Worm (Caenorhabditis elegans) whole organism, L4 larva: ENCODE measurements around the gene srh-173.

Source experiments
- D1046.2 ChIP-seq: fragments of 200-800 bp; sonication (Bioruptor generic); IDR thresholded peaks from 2 replicates; pipeline ENCODE4 v1.3.6; 2022; ENCODE audit warnings: missing genetic modification characterization, missing compliant biosample characterization
- F10B5.3 ChIP-seq: sonication (generic microtip); optimal IDR thresholded peaks from 2 replicates; lab custom pipeline; 2016; ENCODE audit warnings: mild to moderate bottlenecking, missing genetic modification characterization, missing compliant biosample characterization
- F44E2.7 ChIP-seq: fragments of 200-800 bp; sonication (Bioruptor generic); IDR thresholded peaks from 2 replicates; pipeline ENCODE4 v2.1.2; 2022; ENCODE audit warnings: missing genetic modification characterization, missing compliant biosample characterization
- R02D3.7 ChIP-seq: fragments of 150-350 bp; sonication (generic microtip); optimal IDR thresholded peaks from 3 replicates; lab custom pipeline; 2014; ENCODE audit warnings: missing biosample characterization, missing genetic modification characterization
- Y5F2A.4 ChIP-seq: fragments of 200-800 bp; sonication (Bioruptor generic); optimal IDR thresholded peaks from 2 replicates; lab custom pipeline; 2018; ENCODE audit warnings: mild to moderate bottlenecking, missing genetic modification characterization, missing compliant biosample characterization
- Y75B8A.6 ChIP-seq: fragments of 200-800 bp; sonication (Bioruptor generic); IDR thresholded peaks from 2 replicates; pipeline ENCODE4 v1.3.6; 2022; ENCODE audit warnings: missing genetic modification reagents, missing genetic modification characterization, missing compliant biosample characterization
- attf-4 ChIP-seq: sonication (generic microtip); optimal IDR thresholded peaks from 3 replicates; lab custom pipeline; 2017; ENCODE audit warnings: missing biosample characterization, missing genetic modification characterization
- ceh-20 ChIP-seq: fragments of 200-800 bp; sonication (Bioruptor generic); IDR thresholded peaks from 2 replicates; pipeline ENCODE4 v1.3.6; 2022; ENCODE audit warnings: missing genetic modification reagents, missing genetic modification characterization, missing compliant biosample characterization
- ceh-28 ChIP-seq: fragments of 150-350 bp; optimal IDR thresholded peaks from 2 replicates; lab custom pipeline; 2014; ENCODE audit warnings: missing biosample characterization, missing genetic modification reagents, missing genetic modification characterization
- ceh-44 ChIP-seq: fragments of 200-800 bp; sonication (Bioruptor generic); IDR thresholded peaks from 2 replicates; pipeline ENCODE4 v1.3.6; 2022; ENCODE audit warnings: missing genetic modification reagents, missing genetic modification characterization, missing compliant biosample characterization
- ceh-82 ChIP-seq: sonication (generic microtip); optimal IDR thresholded peaks from 2 replicates; lab custom pipeline; 2017; ENCODE audit warnings: missing biosample characterization, missing genetic modification characterization
- ctbp-1 ChIP-seq: fragments of 200-800 bp; sonication (Bioruptor generic); IDR thresholded peaks from 2 replicates; pipeline ENCODE4 v1.3.6; 2022; ENCODE audit warnings: missing genetic modification reagents, missing genetic modification characterization, missing compliant biosample characterization
- daf-12 ChIP-seq: fragments of 150-350 bp; optimal IDR thresholded peaks from 2 replicates; lab custom pipeline; 2014; ENCODE audit warnings: missing biosample characterization, missing genetic modification reagents, missing genetic modification characterization
- daf-16 ChIP-seq, 3 experiments: sonication (generic microtip); optimal IDR thresholded peaks; 2 replicates each; lab custom pipeline; 2016 to 2017; ENCODE audit warnings: missing genetic modification characterization in 3 of 3, missing genetic modification reagents in 3 of 3, mild to moderate bottlenecking in 2 of 3, missing compliant biosample characterization in 2 of 3, missing biosample characterization in 1 of 3, moderate library complexity in 1 of 3
- dmd-6 ChIP-seq: fragments of 200-800 bp; sonication (Bioruptor generic); IDR thresholded peaks from 2 replicates; pipeline ENCODE4 v1.3.6; 2022; ENCODE audit warnings: missing genetic modification reagents, missing genetic modification characterization, missing compliant biosample characterization
- dpl-1 ChIP-seq: fragments of 150-350 bp; optimal IDR thresholded peaks from 2 replicates; lab custom pipeline; 2014; ENCODE audit warnings: missing biosample characterization, missing genetic modification reagents, missing genetic modification characterization
- duxl-1 ChIP-seq: sonication (generic microtip); optimal IDR thresholded peaks from 2 replicates; lab custom pipeline; 2016; ENCODE audit warnings: mild to moderate bottlenecking, missing genetic modification characterization, moderate library complexity, missing compliant biosample characterization; ENCODE audit not compliant: poor library complexity
- egl-43 ChIP-seq: fragments of 200-800 bp; sonication (Bioruptor generic); IDR thresholded peaks from 2 replicates; pipeline ENCODE4 v1.3.6; 2022; ENCODE audit warnings: missing genetic modification reagents, missing genetic modification characterization, missing compliant biosample characterization
- fkh-10 ChIP-seq: fragments of 150-350 bp; optimal IDR thresholded peaks from 2 replicates; lab custom pipeline; 2014; ENCODE audit warnings: missing biosample characterization, missing genetic modification reagents, missing genetic modification characterization
- hmg-1.1 ChIP-seq: fragments of 200-800 bp; sonication (Bioruptor generic); IDR thresholded peaks from 2 replicates; pipeline ENCODE4 v1.3.6; 2022; ENCODE audit warnings: missing genetic modification reagents, missing genetic modification characterization, missing compliant biosample characterization
- jun-1 ChIP-seq: fragments of 150-350 bp; optimal IDR thresholded peaks from 2 replicates; lab custom pipeline; 2014; ENCODE audit warnings: missing biosample characterization, missing genetic modification reagents, missing genetic modification characterization
- lim-7 ChIP-seq: fragments of 200-800 bp; sonication (Bioruptor generic); IDR thresholded peaks from 2 replicates; pipeline ENCODE4 v1.3.6; 2022; ENCODE audit warnings: missing genetic modification characterization, missing compliant biosample characterization
- lin-13 ChIP-seq: fragments of 150-350 bp; optimal IDR thresholded peaks from 2 replicates; lab custom pipeline; 2014; ENCODE audit warnings: missing biosample characterization, missing genetic modification reagents, missing genetic modification characterization
- lin-29 ChIP-seq: fragments of 200-800 bp; sonication (Bioruptor generic); IDR thresholded peaks from 2 replicates; pipeline ENCODE4 v1.3.6; 2022; ENCODE audit warnings: missing genetic modification reagents, missing genetic modification characterization, missing compliant biosample characterization
- lin-39 ChIP-seq: fragments of 150-350 bp; optimal IDR thresholded peaks from 2 replicates; lab custom pipeline; 2014; ENCODE audit warnings: missing biosample characterization, missing genetic modification reagents, missing genetic modification characterization
- madf-5 ChIP-seq, 2 experiments: fragments of 200-800 bp; sonication (Bioruptor generic); IDR thresholded peaks; 2 replicates each; pipeline ENCODE4 v1.3.6; 2022; ENCODE audit warnings: missing compliant biosample characterization in 2 of 2, missing genetic modification characterization in 2 of 2
- mdl-1 ChIP-seq, 2 experiments: fragments of 150-350 bp in 1 of 2; sonication (generic microtip) in 1 of 2; optimal IDR thresholded peaks; 2 replicates each; lab custom pipeline; 2014 to 2017; ENCODE audit warnings: missing biosample characterization in 2 of 2, missing genetic modification characterization in 2 of 2
- mdt-29 ChIP-seq: fragments of 200-800 bp; sonication (Bioruptor generic); IDR thresholded peaks from 2 replicates; pipeline ENCODE4 v1.3.6; 2022; ENCODE audit warnings: missing genetic modification reagents, missing genetic modification characterization, missing compliant biosample characterization
- mes-2 ChIP-seq: sonication (generic microtip); optimal IDR thresholded peaks from 2 replicates; lab custom pipeline; 2016; ENCODE audit warnings: missing genotype, mild to moderate bottlenecking, missing genetic modification characterization, missing compliant biosample characterization; ENCODE audit not compliant: poor library complexity, severe bottlenecking
- nhr-10 ChIP-seq: fragments of 150-350 bp; optimal IDR thresholded peaks from 2 replicates; lab custom pipeline; 2014; ENCODE audit warnings: missing biosample characterization, missing genetic modification characterization
- nhr-102 ChIP-seq: sonication (generic microtip); optimal IDR thresholded peaks from 2 replicates; lab custom pipeline; 2016; ENCODE audit warnings: mild to moderate bottlenecking, missing genetic modification characterization, moderate library complexity, missing compliant biosample characterization
- nhr-11 ChIP-seq: fragments of 150-350 bp; optimal IDR thresholded peaks from 2 replicates; lab custom pipeline; 2014; ENCODE audit warnings: missing biosample characterization, missing genetic modification characterization
- nhr-28 ChIP-seq: fragments of 150-350 bp; optimal IDR thresholded peaks from 2 replicates; lab custom pipeline; 2014; ENCODE audit warnings: missing biosample characterization, missing genetic modification characterization
- nhr-42 ChIP-seq: fragments of 200-800 bp; sonication (Bioruptor generic); IDR thresholded peaks from 2 replicates; pipeline ENCODE4 v1.3.6; 2022; ENCODE audit warnings: missing genetic modification characterization, missing compliant biosample characterization
- nhr-76 ChIP-seq: fragments of 150-350 bp; optimal IDR thresholded peaks from 2 replicates; lab custom pipeline; 2014; ENCODE audit warnings: missing biosample characterization, missing genetic modification characterization
- php-3 ChIP-seq: fragments of 200-800 bp; sonication (Bioruptor generic); IDR thresholded peaks from 2 replicates; pipeline ENCODE4 v1.3.6; 2022; ENCODE audit warnings: missing genetic modification reagents, missing genetic modification characterization, missing compliant biosample characterization
- pqm-1 ChIP-seq: sonication (generic microtip); optimal IDR thresholded peaks from 2 replicates; lab custom pipeline; 2017; ENCODE audit warnings: missing biosample characterization, missing genetic modification characterization
- saeg-2 ChIP-seq: fragments of 200-800 bp; sonication (Bioruptor generic); IDR thresholded peaks from 2 replicates; pipeline ENCODE4 v1.3.6; 2022; ENCODE audit warnings: missing genetic modification reagents, missing genetic modification characterization, missing compliant biosample characterization
- set-16 ChIP-seq: fragments of 200-800 bp; sonication (Bioruptor generic); IDR thresholded peaks from 2 replicates; pipeline ENCODE4 v1.3.6; 2022; ENCODE audit warnings: missing genetic modification reagents, missing genetic modification characterization, missing compliant biosample characterization
- tra-1 ChIP-seq: fragments of 200-800 bp; sonication (Bioruptor generic); IDR thresholded peaks from 2 replicates; pipeline ENCODE4 v1.3.6; 2022; ENCODE audit warnings: missing genetic modification reagents, missing genetic modification characterization, missing compliant biosample characterization
- unc-62 ChIP-seq, 3 experiments: fragments of 150-350 bp in 1 of 3; sonication (generic microtip); optimal IDR thresholded peaks in 2 of 3; peaks in 1 of 3; 1 replicate in 1 of 3; 2 replicates in 2 of 3; lab custom pipeline; 2014 to 2017; ENCODE audit warnings: missing biosample characterization in 3 of 3, missing genetic modification characterization in 3 of 3, missing genetic modification reagents in 3 of 3, missing genotype in 1 of 3
- zag-1 ChIP-seq: fragments of 150-350 bp; optimal IDR thresholded peaks from 2 replicates; lab custom pipeline; 2014; ENCODE audit warnings: missing biosample characterization, missing genetic modification characterization
- ztf-7 ChIP-seq: fragments of 150-350 bp; optimal IDR thresholded peaks from 2 replicates; lab custom pipeline; 2014; ENCODE audit warnings: missing biosample characterization, missing genetic modification characterization

Gene srh-173

DNA sequence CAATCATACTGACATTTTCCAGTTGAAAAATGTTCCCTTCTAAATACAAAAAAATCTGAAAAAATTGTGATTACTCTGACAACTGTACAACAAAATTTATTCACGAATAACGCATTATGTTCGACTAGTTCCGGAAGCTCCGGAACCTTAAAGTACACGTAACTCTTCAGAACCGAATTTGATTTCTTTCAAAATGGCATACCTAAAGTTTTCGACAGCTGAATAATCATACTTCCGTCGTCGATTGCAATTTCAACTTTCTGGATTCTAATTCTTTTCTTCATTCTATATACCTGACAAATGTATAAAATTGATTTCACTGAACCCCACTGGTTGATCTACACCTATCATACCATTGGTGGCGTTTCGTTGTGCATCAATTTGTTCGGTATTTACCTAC, 14.6 kb downstream of the srh-173 start, which contains the start of gene sri-67 (continued):
- TF ChIP-seq mdt-29 (GFP tag; lab: Robert Waterston, UW): no peak
- TF ChIP-seq lim-7: no peak
- no peak for TF ChIP-seq ceh-44 (GFP tag; lab: Robert Waterston, UW)

DNA sequence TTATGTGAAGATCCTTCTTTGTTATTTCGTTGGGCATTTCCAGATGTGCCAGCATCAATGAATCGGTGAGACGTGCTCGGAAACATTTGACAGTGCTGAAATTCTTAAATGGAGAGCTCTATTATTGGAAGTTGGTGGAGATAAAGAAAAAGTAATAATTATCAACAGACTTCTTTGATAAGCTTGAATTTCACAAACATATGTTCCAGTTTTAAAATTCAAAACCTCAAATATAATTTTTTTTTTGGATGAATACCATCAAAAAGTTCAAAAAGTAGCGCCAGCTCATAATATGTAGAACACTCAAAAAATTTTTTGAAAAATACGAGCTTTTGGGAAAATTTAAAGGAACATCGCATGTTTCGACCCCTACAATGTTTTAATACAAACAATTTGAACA, 21.0 kb downstream of the srh-173 start, which contains the start of gene Y60A3A.25:
TSS of gene Y60A3A.25 (minus strand) at position 101 of the 400 bp plus-strand sequence.
- no peak for TF ChIP-seq nhr-42 (GFP tag; lab: Robert Waterston, UW)
- TF ChIP-seq nhr-28: no peak
- no peak for TF ChIP-seq jun-1
- no peak for TF ChIP-seq fkh-10 (GFP tag; lab: Kevin White, UChicago)
- no peak for TF ChIP-seq nhr-102
- TF ChIP-seq daf-12 (tag; lab: Kevin White, UChicago): no peak
- TF ChIP-seq php-3 (GFP tag; lab: Robert Waterston, UW): no peak
- TF ChIP-seq attf-4 (tag; lab: Kevin White, UChicago): no peak
- no peak for TF ChIP-seq lin-39 (tag; lab: Kevin White, UChicago)
- no peak for TF ChIP-seq tra-1 (GFP tag; lab: Robert Waterston, UW)
- no peak for TF ChIP-seq nhr-10 (tag; lab: Kevin White, UChicago)
- TF ChIP-seq lin-13 (GFP tag; lab: Kevin White, UChicago): no peak
- TF ChIP-seq nhr-11 (tag; lab: Kevin White, UChicago): no peak
- TF ChIP-seq ztf-7 (tag; lab: Kevin White, UChicago): no peak
- TF ChIP-seq dpl-1 (GFP tag; lab: Kevin White, UChicago): no peak
- TF ChIP-seq egl-43 (GFP tag; lab: Robert Waterston, UW): no peak
- TF ChIP-seq nhr-76 (tag; lab: Kevin White, UChicago): no peak
- TF ChIP-seq saeg-2: no peak
- TF ChIP-seq, all 104 proteins: peak for 0

DNA sequence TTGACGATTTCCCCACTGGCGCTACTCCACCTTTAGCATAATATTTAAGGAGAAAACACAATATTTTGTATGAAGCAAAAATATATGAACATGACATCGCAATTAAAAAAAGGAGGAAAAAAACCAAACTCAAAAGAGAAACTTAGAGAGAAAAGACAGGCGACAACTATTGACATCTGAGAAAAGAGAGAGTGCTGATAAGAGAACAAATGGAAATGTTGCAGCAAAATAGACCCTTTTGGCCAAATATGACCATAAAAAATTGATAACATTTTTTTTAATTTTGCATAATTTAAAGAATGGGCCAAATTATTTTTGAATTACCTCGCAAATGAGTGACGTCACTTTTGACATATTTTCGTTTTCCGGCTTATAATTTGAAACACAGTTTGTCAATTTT, 21.6 kb downstream of the srh-173 start:
- TF ChIP-seq unc-62 (GFP tag; optimal IDR thresholded peaks at IDR 0.05 in 1 of 2; lab: Kevin White, UChicago) (peak in 1 of 2 experiments; percentile 27), unc-62 (tag; optimal IDR thresholded peaks at IDR 0.05; lab: Kevin White, UChicago) (no peak), daf-16 (GFP tag; optimal IDR thresholded peaks at IDR 0.05; lab: Kevin White, UChicago) (no peak), daf-16 (tag; optimal IDR thresholded peaks at IDR 0.05; lab: Kevin White, UChicago) (peak; percentile 64), lin-29 (no peak), R02D3.7 (tag; lab: Kevin White, UChicago) (no peak), ceh-44 (GFP tag; lab: Robert Waterston, UW) (no peak), pqm-1 (peak; percentile 77), ceh-20 (GFP tag; lab: Robert Waterston, UW) (no peak), ctbp-1 (GFP tag; lab: Robert Waterston, UW) (no peak)

DNA sequence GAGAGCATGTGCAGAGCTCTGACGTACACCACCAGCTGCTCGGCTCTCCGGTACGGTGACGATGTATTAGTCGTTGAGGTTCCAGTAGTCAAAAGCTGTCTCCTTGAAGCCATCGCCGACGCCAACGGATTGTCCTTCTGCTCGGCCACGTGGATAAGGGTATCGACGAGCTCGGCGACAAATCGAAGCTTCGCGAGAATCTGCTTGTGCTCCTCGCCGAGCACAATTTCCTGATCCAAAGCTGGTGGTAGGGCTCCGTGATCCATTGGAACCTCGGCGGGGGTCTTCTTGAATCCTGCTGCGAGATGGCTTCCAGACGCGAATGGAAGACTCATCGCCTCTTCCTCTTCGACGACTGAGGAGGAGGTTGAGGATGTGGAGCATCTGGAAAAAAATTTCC, 24.4 kb downstream of the srh-173 start:
- TF ChIP-seq zag-1: no peak
- TF ChIP-seq set-16 (GFP tag; lab: Robert Waterston, UW): peak; percentile 83
- TF ChIP-seq mdl-1 (tag; optimal IDR thresholded peaks at IDR 0.05; lab: Kevin White, UChicago): no peak
- no peak for TF ChIP-seq egl-43 (GFP tag; lab: Robert Waterston, UW)
- no peak for TF ChIP-seq pqm-1
- 0 out of 2 replicates have a peak, but pooled peaks have one; percentile 10 for TF ChIP-seq hmg-1.1 (GFP tag; lab: Robert Waterston, UW)

DNA sequence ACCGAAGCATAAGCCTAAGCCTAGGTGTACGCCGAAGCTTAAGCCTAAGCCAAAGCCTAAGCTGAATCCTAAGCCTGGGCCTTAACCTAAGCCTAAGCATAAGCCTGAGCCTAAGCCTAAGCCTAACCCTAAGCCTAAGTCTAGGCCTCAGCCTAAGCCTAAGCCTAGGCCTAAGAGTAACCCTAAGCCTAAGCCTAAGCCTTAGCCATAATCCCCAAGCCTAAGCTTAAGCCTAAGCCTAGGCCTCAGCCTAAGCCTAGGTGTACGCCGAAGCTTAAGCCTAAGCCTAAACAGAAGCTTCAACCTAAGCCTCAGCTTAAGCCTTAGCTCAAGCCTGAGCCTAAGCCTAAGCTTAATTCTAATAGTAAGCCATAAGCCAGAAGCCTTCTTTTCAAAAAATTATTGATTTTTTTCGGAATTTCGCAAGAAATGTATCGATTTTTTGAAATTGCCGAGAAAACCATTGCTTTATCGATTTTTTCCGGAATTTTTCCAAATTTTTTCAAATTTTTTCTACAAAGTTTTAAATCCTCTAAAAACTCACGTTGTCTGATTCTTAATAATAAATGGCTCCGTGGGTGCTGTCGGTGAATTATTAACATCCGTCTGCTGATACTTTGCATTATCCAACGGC, 25.2 kb downstream of the srh-173 start:
- no peak for TF ChIP-seq nhr-28
- peak; percentile 79; the same call in 1 of the 2 replicates for TF ChIP-seq F44E2.7 (GFP tag; lab: Robert Waterston, UW)
- TF ChIP-seq duxl-1 (tag; lab: Kevin White, UChicago): no peak
- TF ChIP-seq mes-2 (tag; lab: Kevin White, UChicago): no peak
- TF ChIP-seq ceh-82 (tag; lab: Kevin White, UChicago): no peak
- TF ChIP-seq daf-12 (tag; lab: Kevin White, UChicago): no peak
- TF ChIP-seq Y75B8A.6 (GFP tag; lab: Robert Waterston, UW): no peak
- peak; percentile 83 for TF ChIP-seq ceh-28 (tag; lab: Kevin White, UChicago)
- no peak for TF ChIP-seq mdt-29 (GFP tag; lab: Robert Waterston, UW)
- TF ChIP-seq F10B5.3: no peak
- 0 out of 2 replicates have a peak, but pooled peaks have one; percentile 14 for TF ChIP-seq php-3 (GFP tag; lab: Robert Waterston, UW)
- TF ChIP-seq dmd-6 (GFP tag; lab: Robert Waterston, UW): no peak
- no peak for TF ChIP-seq madf-5 (GFP tag; IDR thresholded peaks at IDR 0.05; lab: Robert Waterston, UW)
- TF ChIP-seq D1046.2 (GFP tag; lab: Robert Waterston, UW): no peak
- no peak for TF ChIP-seq Y5F2A.4 (GFP tag; lab: Kevin White, UChicago)
